Worm (Caenorhabditis elegans) whole organism, L1 larva: ENCODE data around the gene ins-10.

Experiments
- aly-2 ChIP-seq: fragments of 150-350 bp; optimal IDR thresholded peaks from 2 replicates; lab custom pipeline; 2014; ENCODE audit warnings: missing biosample characterization, missing genetic modification characterization
- egl-27 ChIP-seq, 2 experiments: fragments of 150-350 bp in 1 of 2; sonication (generic microtip); optimal IDR thresholded peaks; 3 replicates each; lab custom pipeline; 2017 to 2018; ENCODE audit warnings: missing biosample characterization in 2 of 2, missing genetic modification characterization in 2 of 2, missing genetic modification reagents in 2 of 2
- elt-3 ChIP-seq, 6 experiments: fragments of 150-350 bp in 1 of 6; sonication (generic microtip); optimal IDR thresholded peaks; 2 replicates each; lab custom pipeline; 2017 to 2018; ENCODE audit warnings: missing biosample characterization in 6 of 6, missing genetic modification characterization in 6 of 6, inconsistent platforms in 1 of 6
- mef-2 ChIP-seq: fragments of 150-350 bp; optimal IDR thresholded peaks from 2 replicates; lab custom pipeline; 2014; ENCODE audit warnings: missing biosample characterization, missing genetic modification characterization
- nhr-12 ChIP-seq: sonication (generic microtip); optimal IDR thresholded peaks from 2 replicates; lab custom pipeline; 2017; ENCODE audit warnings: missing biosample characterization, missing genetic modification characterization
- nhr-20 ChIP-seq: sonication (generic microtip); optimal IDR thresholded peaks from 2 replicates; lab custom pipeline; 2016; ENCODE audit warnings: mild to moderate bottlenecking, missing genetic modification characterization, missing compliant biosample characterization
- nhr-237 ChIP-seq: fragments of 150-350 bp; optimal IDR thresholded peaks from 2 replicates; lab custom pipeline; 2014; ENCODE audit warnings: missing biosample characterization, missing genetic modification characterization
- nhr-28 ChIP-seq: fragments of 150-350 bp; optimal IDR thresholded peaks from 2 replicates; lab custom pipeline; 2014; ENCODE audit warnings: missing biosample characterization, missing genetic modification characterization
- pax-3 ChIP-seq: fragments of 200-800 bp; sonication (Bioruptor generic); optimal IDR thresholded peaks from 2 replicates; lab custom pipeline; 2018; ENCODE audit warnings: mild to moderate bottlenecking, missing genetic modification characterization, moderate library complexity, missing compliant biosample characterization
- snpc-4 ChIP-seq: fragments of 150-350 bp; optimal IDR thresholded peaks from 2 replicates; lab custom pipeline; 2014; ENCODE audit warnings: missing biosample characterization, missing genetic modification characterization
- swsn-7 ChIP-seq: sonication (generic microtip); optimal IDR thresholded peaks from 2 replicates; lab custom pipeline; 2016; ENCODE audit warnings: missing genetic modification characterization, missing compliant biosample characterization
- unc-62 ChIP-seq: fragments of 150-350 bp; optimal IDR thresholded peaks from 2 replicates; lab custom pipeline; 2014; ENCODE audit warnings: missing biosample characterization, missing genetic modification reagents, missing genetic modification characterization

ce11 chrV:14023074-14023473, 10.7 kb upstream of the ins-10 start, which contains the start of gene T08G5.15:
- TF ChIP-seq elt-3 (tag; optimal IDR thresholded peaks at IDR 0.05; lab: Kevin White, UChicago) = no peak
- no peak for TF ChIP-seq unc-62 (GFP tag; lab: Kevin White, UChicago)
- TF ChIP-seq pax-3 = no peak
- no peak for TF ChIP-seq nhr-12
- no peak for TF ChIP-seq snpc-4 (tag; lab: Kevin White, UChicago)
- TF ChIP-seq nhr-20 (tag; lab: Kevin White, UChicago) = no peak
- TF ChIP-seq egl-27 (tag; optimal IDR thresholded peaks at IDR 0.05; lab: Kevin White, UChicago) = no peak
- no peak for TF ChIP-seq nhr-28 (tag; lab: Kevin White, UChicago)
- no peak for TF ChIP-seq swsn-7 (tag; lab: Kevin White, UChicago)
- TF ChIP-seq aly-2 = no peak
- no peak for TF ChIP-seq mef-2
- no peak for TF ChIP-seq nhr-237 (tag; lab: Kevin White, UChicago)
